Fruit fly (Drosophila melanogaster) whole organism: ENCODE results near the gene spn-D.

Experiments
- pan ChIP-seq: fragments of >200 bp; optimal IDR thresholded peaks from 2 replicates; lab custom pipeline; 2017
- psq ChIP-seq: fragments of >200 bp; optimal IDR thresholded peaks from 2 replicates; lab custom pipeline; 2017

DNA sequence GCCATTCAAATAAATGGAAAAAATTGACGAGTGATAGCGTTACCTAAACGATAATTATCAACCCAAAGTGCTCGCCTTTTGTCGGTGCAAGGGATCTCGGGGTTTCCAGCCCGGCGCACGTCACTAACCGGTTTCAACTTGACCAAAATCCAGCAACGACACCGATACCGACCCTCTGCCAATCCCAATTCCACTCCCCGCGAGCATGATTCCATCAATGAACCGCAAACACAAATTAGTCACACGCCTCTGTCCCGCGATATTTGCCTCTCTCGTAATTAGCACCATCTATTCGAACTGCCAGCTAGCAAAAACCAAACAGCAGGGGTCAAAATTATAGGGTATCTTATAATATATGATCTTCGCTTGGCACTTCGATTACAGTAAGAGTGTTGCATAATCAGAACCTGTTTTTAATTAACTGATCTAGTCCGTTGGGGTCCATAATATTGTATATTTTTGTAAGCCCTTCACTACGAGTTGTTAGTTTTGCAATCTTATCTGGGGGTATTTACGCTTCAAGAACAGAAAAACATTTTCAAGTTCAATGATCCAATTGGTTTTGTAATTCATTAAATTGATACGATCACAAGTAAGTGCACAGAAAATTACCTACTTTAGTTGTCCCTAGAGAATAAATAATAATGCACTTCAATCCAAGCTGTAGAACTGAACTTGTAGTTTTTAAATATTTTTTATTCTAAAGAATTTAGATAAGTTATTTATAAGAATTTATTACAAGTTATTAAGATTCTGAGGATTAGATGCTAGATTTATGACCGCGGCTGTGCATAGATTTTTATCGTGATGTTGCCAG lies 12.2 kb upstream of the spn-D start:
- no peak for TF ChIP-seq psq (lab: Kevin White, UChicago)
- no peak for TF ChIP-seq pan (lab: Kevin White, UChicago)
